Fruit fly (Drosophila melanogaster) Kc167 (cell line): Measurements from ENCODE around the gene CG4793.

Experiments
- Sin3A ChIP-seq: fragments of >200 bp; optimal IDR thresholded peaks from 2 replicates; lab custom pipeline; 2018; ENCODE audit warnings: missing external identifiers
- psq ChIP-seq: fragments of >200 bp; optimal IDR thresholded peaks from 2 replicates; lab custom pipeline; 2017; ENCODE audit warnings: missing external identifiers

dm6 chr2L:15880056-15880455 lies 43.1 kb upstream of the CG4793 start, which contains the start of gene CG7653:
- TF ChIP-seq Sin3A (lab: Kevin White, UChicago) (no peak), psq (lab: Kevin White, UChicago) (no peak)
